Worm (Caenorhabditis elegans): Measurements from ENCODE around the gene ttr-1.

The ttr-1 gene

ce11 chrIII:9908769-9909168 lies 20.1 kb upstream of the ttr-1 start:
- TF ChIP-seq lin-39 (tag; optimal IDR thresholded peaks at IDR 0.05) (no peak), lsy-12 (tag; optimal IDR thresholded peaks at IDR 0.05) (no peak), unc-39 (tag; optimal IDR thresholded peaks at IDR 0.05) (no peak), elt-2 (tag; optimal IDR thresholded peaks at IDR 0.05) (no peak), mml-1 (tag; optimal IDR thresholded peaks at IDR 0.05) (no peak), nhr-25 (tag; optimal IDR thresholded peaks at IDR 0.05) (no peak), egl-5 (tag; optimal IDR thresholded peaks at IDR 0.05) (no peak), mdl-1 (tag; optimal IDR thresholded peaks at IDR 0.05) (no peak)

- TF ChIP-seq elt-2 (tag; optimal IDR thresholded peaks at IDR 0.05) (peak; percentile 45), nhr-28 (tag; optimal IDR thresholded peaks at IDR 0.05) (no peak), nhr-25 (tag; optimal IDR thresholded peaks at IDR 0.05) (no peak), nhr-11 (tag; optimal IDR thresholded peaks at IDR 0.05) (no peak), fkh-2 (tag; optimal IDR thresholded peaks at IDR 0.05) (no peak), nhr-237 (tag; optimal IDR thresholded peaks at IDR 0.05) (no peak), ceh-82 (tag; optimal IDR thresholded peaks at IDR 0.05) (no peak), daf-12 (tag; optimal IDR thresholded peaks at IDR 0.05) (no peak), nhr-76 (tag; optimal IDR thresholded peaks at IDR 0.05) (no peak), ceh-9 (tag; optimal IDR thresholded peaks at IDR 0.05) (no peak), ceh-28 (tag; optimal IDR thresholded peaks at IDR 0.05) (no peak), pha-4 (tag; optimal IDR thresholded peaks at IDR 0.05) (peak; percentile 87), sea-2 (GFP tag; optimal IDR thresholded peaks at IDR 0.05) (no peak), lin-39 (tag; optimal IDR thresholded peaks at IDR 0.05) (no peak)
Observed at ce11 chrIII:9910608-9911479, 18.0 kb upstream of the ttr-1 start, which contains the start of the genes cyld-1 and F40F12.9. Gene cyld-1, minus strand, starts transcription at chrIII:9910658. Gene F40F12.9, plus strand, starts transcription at chrIII:9911328.

ce11 chrIII:9912501-9912900 lies 16.4 kb upstream of the ttr-1 start:
- no peak for TF ChIP-seq R02D3.7 (tag; optimal IDR thresholded peaks at IDR 0.05)
- TF ChIP-seq ztf-11 (tag; optimal IDR thresholded peaks at IDR 0.05), result no peak
- TF ChIP-seq ceh-9 (tag; optimal IDR thresholded peaks at IDR 0.05), result no peak
- no peak for TF ChIP-seq ceh-28 (tag; optimal IDR thresholded peaks at IDR 0.05)
- TF ChIP-seq nhr-12 (tag; optimal IDR thresholded peaks at IDR 0.05), result no peak
- TF ChIP-seq ceh-16 (tag; optimal IDR thresholded peaks at IDR 0.05), result no peak
- no peak for TF ChIP-seq zag-1 (tag; optimal IDR thresholded peaks at IDR 0.05)
- no peak for TF ChIP-seq mml-1 (tag; optimal IDR thresholded peaks at IDR 0.05)
- TF ChIP-seq egl-27 (tag; optimal IDR thresholded peaks at IDR 0.05), result no peak
- TF ChIP-seq nhr-28 (tag; optimal IDR thresholded peaks at IDR 0.05), result no peak
- no peak for TF ChIP-seq nfya-1 (tag; optimal IDR thresholded peaks at IDR 0.05; ENCODE audit: insufficient read depth)
- no peak for TF ChIP-seq hmg-11 (tag; optimal IDR thresholded peaks at IDR 0.05)
- TF ChIP-seq nhr-25 (tag; optimal IDR thresholded peaks at IDR 0.05), result no peak
- TF ChIP-seq elt-2 (tag; optimal IDR thresholded peaks at IDR 0.05), result no peak
- TF ChIP-seq ceh-82 (tag; optimal IDR thresholded peaks at IDR 0.05), result no peak
- TF ChIP-seq nhr-237 (tag; optimal IDR thresholded peaks at IDR 0.05), result no peak
- TF ChIP-seq fkh-2 (tag; optimal IDR thresholded peaks at IDR 0.05), result no peak

ce11 chrIII:9912998-9913397 lies 15.9 kb upstream of the ttr-1 start:
- no peak for TF ChIP-seq lin-39 (tag; optimal IDR thresholded peaks at IDR 0.05)
- TF ChIP-seq nhr-25 (tag; optimal IDR thresholded peaks at IDR 0.05), result no peak
- TF ChIP-seq lsy-12 (tag; optimal IDR thresholded peaks at IDR 0.05), result no peak
- TF ChIP-seq eor-1 (tag; optimal IDR thresholded peaks at IDR 0.05), result no peak
- no peak for TF ChIP-seq skn-1 (tag; optimal IDR thresholded peaks at IDR 0.05)
- peak; percentile 17 for TF ChIP-seq elt-2 (tag; optimal IDR thresholded peaks at IDR 0.05)
- TF ChIP-seq nhr-11 (tag; optimal IDR thresholded peaks at IDR 0.05), result no peak
- no peak for TF ChIP-seq ama-1 (optimal IDR thresholded peaks at IDR 0.05)

ce11 chrIII:9913722-9914121 lies 15.2 kb upstream of the ttr-1 start, which contains the start of gene cbp-3:
Gene cbp-3, plus strand, starts transcription at chrIII:9913993.
- no peak for TF ChIP-seq jun-1 (tag; optimal IDR thresholded peaks at IDR 0.05)
- TF ChIP-seq pha-4 (tag; optimal IDR thresholded peaks at IDR 0.05), result peak; percentile 66
- peak; percentile 83 for TF ChIP-seq elt-2 (tag; optimal IDR thresholded peaks at IDR 0.05)
- TF ChIP-seq pqm-1 (tag; optimal IDR thresholded peaks at IDR 0.05), result peak; percentile 93
